Worm (Caenorhabditis elegans) whole organism, late embryonic: ENCODE data around the gene F54H12.2.

ENCODE experiments used
- C38D4.7 ChIP-seq: fragments of 200-800 bp; sonication (Bioruptor generic); optimal IDR thresholded peaks from 2 replicates; lab custom pipeline; 2018; ENCODE audit warnings: mild to moderate bottlenecking, missing genetic modification characterization, moderate library complexity, missing compliant biosample characterization
- F13H6.1 ChIP-seq: sonication (generic microtip); optimal IDR thresholded peaks from 2 replicates; lab custom pipeline; 2016; ENCODE audit warnings: missing genetic modification characterization, missing compliant biosample characterization
- K02D7.2 ChIP-seq: sonication (generic microtip); optimal IDR thresholded peaks from 2 replicates; lab custom pipeline; 2017; ENCODE audit warnings: mild to moderate bottlenecking, missing genetic modification characterization, missing compliant biosample characterization
- K09A11.1 ChIP-seq: sonication (generic microtip); optimal IDR thresholded peaks from 2 replicates; lab custom pipeline; 2017; ENCODE audit warnings: antibody characterized with exemption, mild to moderate bottlenecking, missing genetic modification characterization, missing compliant biosample characterization; ENCODE audit not compliant: insufficient read depth
- Y22D7AL.16 ChIP-seq: sonication (generic microtip); optimal IDR thresholded peaks from 2 replicates; lab custom pipeline; 2016; ENCODE audit warnings: missing genetic modification characterization, missing compliant biosample characterization
- ahr-1 ChIP-seq: sonication (generic microtip); optimal IDR thresholded peaks from 2 replicates; lab custom pipeline; 2016; ENCODE audit warnings: missing genetic modification characterization, missing compliant biosample characterization
- ceh-19 ChIP-seq: fragments of 200-800 bp; sonication (Bioruptor generic); optimal IDR thresholded peaks from 2 replicates; lab custom pipeline; 2018; ENCODE audit warnings: mild to moderate bottlenecking, missing genetic modification characterization, missing compliant biosample characterization
- ceh-2 ChIP-seq: sonication (generic microtip); optimal IDR thresholded peaks from 2 replicates; lab custom pipeline; 2016; ENCODE audit warnings: missing genotype, missing genetic modification characterization, missing compliant biosample characterization
- ceh-22 ChIP-seq: sonication (generic microtip); optimal IDR thresholded peaks from 2 replicates; lab custom pipeline; 2017; ENCODE audit warnings: missing biosample characterization, missing genetic modification characterization
- ceh-30 ChIP-seq: fragments of 150-350 bp; optimal IDR thresholded peaks from 2 replicates; lab custom pipeline; 2014; ENCODE audit warnings: missing biosample characterization, missing genetic modification characterization
- ceh-45 ChIP-seq: fragments of 200-800 bp; sonication (Bioruptor generic); IDR thresholded peaks from 2 replicates; pipeline ENCODE4 v1.3.6; 2022; ENCODE audit warnings: missing genetic modification reagents, missing genetic modification characterization, missing compliant biosample characterization
- ceh-48 ChIP-seq: sonication (generic microtip); optimal IDR thresholded peaks from 2 replicates; lab custom pipeline; 2016; ENCODE audit warnings: missing genetic modification characterization, inconsistent platforms, missing compliant biosample characterization
- dmd-4 ChIP-seq: sonication (generic microtip); optimal IDR thresholded peaks from 2 replicates; lab custom pipeline; 2016; ENCODE audit warnings: borderline replicate concordance, missing genetic modification characterization, missing compliant biosample characterization
- dve-1 ChIP-seq: sonication (generic microtip); optimal IDR thresholded peaks from 2 replicates; lab custom pipeline; 2017; ENCODE audit warnings: antibody characterized with exemption, mild to moderate bottlenecking, missing genetic modification characterization, missing compliant biosample characterization
- ets-4 ChIP-seq: sonication (generic microtip); optimal IDR thresholded peaks from 2 replicates; lab custom pipeline; 2016; ENCODE audit warnings: missing genetic modification characterization, missing compliant biosample characterization
- fax-1 ChIP-seq: sonication (generic microtip); optimal IDR thresholded peaks from 2 replicates; lab custom pipeline; 2016; ENCODE audit warnings: missing genotype, missing genetic modification characterization, missing compliant biosample characterization
- fkh-10 ChIP-seq: fragments of 150-350 bp; optimal IDR thresholded peaks from 2 replicates; lab custom pipeline; 2014; ENCODE audit warnings: missing biosample characterization, missing genetic modification reagents, missing genetic modification characterization
- lim-6 ChIP-seq: sonication (generic microtip); optimal IDR thresholded peaks from 2 replicates; lab custom pipeline; 2016; ENCODE audit warnings: missing genetic modification characterization, missing compliant biosample characterization
- lin-11 ChIP-seq: fragments of 200-800 bp; sonication (Bioruptor generic); optimal IDR thresholded peaks from 2 replicates; lab custom pipeline; 2018; ENCODE audit warnings: mild to moderate bottlenecking, missing genetic modification characterization, missing compliant biosample characterization
- nfya-1 ChIP-seq: sonication (generic microtip); optimal IDR thresholded peaks from 2 replicates; lab custom pipeline; 2017; ENCODE audit warnings: missing genetic modification characterization, mild to moderate bottlenecking, missing compliant biosample characterization, antibody characterized with exemption, moderate library complexity
- nhr-11 ChIP-seq: fragments of 150-350 bp; optimal IDR thresholded peaks from 2 replicates; lab custom pipeline; 2014; ENCODE audit warnings: missing biosample characterization, missing genetic modification characterization
- nhr-232 ChIP-seq: sonication (generic microtip); optimal IDR thresholded peaks from 2 replicates; lab custom pipeline; 2016; ENCODE audit warnings: missing genetic modification characterization, missing compliant biosample characterization
- odd-2 ChIP-seq: sonication (generic microtip); optimal IDR thresholded peaks from 2 replicates; lab custom pipeline; 2017; ENCODE audit warnings: antibody characterized with exemption, mild to moderate bottlenecking, missing genetic modification characterization, missing compliant biosample characterization
- pax-1 ChIP-seq: fragments of 150-350 bp; optimal IDR thresholded peaks from 2 replicates; lab custom pipeline; 2014; ENCODE audit warnings: missing biosample characterization, missing genetic modification characterization
- pha-2 ChIP-seq: sonication (generic microtip); optimal IDR thresholded peaks from 2 replicates; lab custom pipeline; 2017; ENCODE audit warnings: mild to moderate bottlenecking, missing genetic modification characterization, missing compliant biosample characterization
- pha-4 ChIP-seq: fragments of 150-350 bp; optimal IDR thresholded peaks from 2 replicates; lab custom pipeline; 2018; ENCODE audit warnings: missing biosample characterization, missing genetic modification reagents, missing genetic modification characterization
- pqm-1 ChIP-seq: sonication (generic microtip); optimal IDR thresholded peaks from 2 replicates; lab custom pipeline; 2016; ENCODE audit warnings: missing genetic modification characterization, missing compliant biosample characterization
- ref-2 ChIP-seq: sonication (generic microtip); optimal IDR thresholded peaks from 2 replicates; lab custom pipeline; 2016; ENCODE audit warnings: missing genetic modification characterization, missing compliant biosample characterization
- rnt-1 ChIP-seq: sonication (generic microtip); optimal IDR thresholded peaks from 2 replicates; lab custom pipeline; 2016; ENCODE audit warnings: missing genetic modification characterization, missing compliant biosample characterization
- sdc-2 ChIP-seq: sonication (generic microtip); optimal IDR thresholded peaks from 2 replicates; lab custom pipeline; 2016; ENCODE audit warnings: missing genotype, missing genetic modification characterization, missing compliant biosample characterization
- syd-9 ChIP-seq: sonication (generic microtip); optimal IDR thresholded peaks from 2 replicates; lab custom pipeline; 2016; ENCODE audit warnings: mild to moderate bottlenecking, missing genetic modification characterization, moderate library complexity, missing compliant biosample characterization
- tbx-2 ChIP-seq: sonication (generic microtip); optimal IDR thresholded peaks from 2 replicates; lab custom pipeline; 2016; ENCODE audit warnings: missing genetic modification characterization, missing compliant biosample characterization
- unc-42 ChIP-seq: sonication (generic microtip); optimal IDR thresholded peaks from 2 replicates; lab custom pipeline; 2016; ENCODE audit warnings: missing genotype, missing genetic modification characterization, missing compliant biosample characterization
- unc-55 ChIP-seq: sonication (generic microtip); optimal IDR thresholded peaks from 2 replicates; lab custom pipeline; 2017; ENCODE audit warnings: missing biosample characterization, missing genetic modification reagents, missing genetic modification characterization
- unc-86 ChIP-seq: sonication (generic microtip); optimal IDR thresholded peaks from 2 replicates; lab custom pipeline; 2016; ENCODE audit warnings: missing genetic modification characterization, missing compliant biosample characterization
- zip-5 ChIP-seq: sonication (generic microtip); optimal IDR thresholded peaks from 2 replicates; lab custom pipeline; 2016; ENCODE audit warnings: missing genetic modification characterization, missing compliant biosample characterization

The F54H12.2 gene

ce11 chrIII:7946968-7947491 is 17.4 kb upstream of the F54H12.2 start, which contains the start of gene gsto-1:
Gene gsto-1, minus strand, starts transcription at chrIII:7947018.
- TF ChIP-seq fax-1 (tag; lab: Kevin White, UChicago): no peak
- TF ChIP-seq F13H6.1 (tag; lab: Kevin White, UChicago): no peak
- no peak for TF ChIP-seq zip-5 (tag; lab: Kevin White, UChicago)
- TF ChIP-seq K02D7.2 (tag; lab: Kevin White, UChicago): no peak
- TF ChIP-seq lim-6 (tag; lab: Kevin White, UChicago): no peak
- TF ChIP-seq nhr-11 (tag; lab: Kevin White, UChicago): no peak
- TF ChIP-seq ceh-45 (GFP tag; lab: Robert Waterston, UW): no peak
- no peak for TF ChIP-seq odd-2 (tag; lab: Kevin White, UChicago)
- no peak for TF ChIP-seq syd-9 (tag; lab: Kevin White, UChicago)
- TF ChIP-seq Y22D7AL.16 (tag; lab: Kevin White, UChicago): no peak
- TF ChIP-seq dve-1 (tag; lab: Kevin White, UChicago): no peak
- TF ChIP-seq unc-42 (tag; lab: Kevin White, UChicago): no peak
- no peak for TF ChIP-seq ets-4 (tag; lab: Kevin White, UChicago)
- TF ChIP-seq C38D4.7: no peak
- no peak for TF ChIP-seq lin-11 (tag; lab: Kevin White, UChicago)
- TF ChIP-seq sdc-2 (tag; lab: Kevin White, UChicago): no peak
- no peak for TF ChIP-seq pha-2 (tag; lab: Kevin White, UChicago)
- no peak for TF ChIP-seq ceh-30 (tag; lab: Kevin White, UChicago)

ce11 chrIII:7947677-7948076 is 16.7 kb upstream of the F54H12.2 start:
- TF ChIP-seq rnt-1 (tag; lab: Kevin White, UChicago) (no peak), ceh-30 (tag; lab: Kevin White, UChicago) (no peak), pha-4 (tag; lab: Kevin White, UChicago) (no peak), ceh-22 (tag; lab: Kevin White, UChicago) (no peak), ceh-48 (tag; lab: Kevin White, UChicago) (no peak), ref-2 (tag; lab: Kevin White, UChicago) (no peak), ahr-1 (tag; lab: Kevin White, UChicago) (no peak), sdc-2 (tag; lab: Kevin White, UChicago) (no peak)

ce11 chrIII:7948802-7949201 is 15.6 kb upstream of the F54H12.2 start, which contains the start of gene col-90:
Gene col-90, plus strand, starts transcription at chrIII:7948838.
- no peak for TF ChIP-seq ceh-22 (tag; lab: Kevin White, UChicago)
- TF ChIP-seq ceh-45 (GFP tag; lab: Robert Waterston, UW): no peak
- no peak for TF ChIP-seq dmd-4 (tag; lab: Kevin White, UChicago)

- TF ChIP-seq ceh-2: no peak
- no peak for TF ChIP-seq unc-55 (GFP tag; lab: Kevin White, UChicago)
- no peak for TF ChIP-seq tbx-2
- TF ChIP-seq fkh-10 (GFP tag; lab: Kevin White, UChicago): no peak
- no peak for TF ChIP-seq unc-86 (tag; lab: Kevin White, UChicago)
- TF ChIP-seq ceh-19: no peak
- TF ChIP-seq nhr-232 (tag; lab: Kevin White, UChicago): no peak
- no peak for TF ChIP-seq pax-1 (tag; lab: Kevin White, UChicago)
- no peak for TF ChIP-seq pha-2 (tag; lab: Kevin White, UChicago)
- no peak for TF ChIP-seq ets-4 (tag; lab: Kevin White, UChicago)
- no peak for TF ChIP-seq K09A11.1
- no peak for TF ChIP-seq ahr-1 (tag; lab: Kevin White, UChicago)
- TF ChIP-seq pqm-1 (tag; lab: Kevin White, UChicago): no peak
- no peak for TF ChIP-seq ceh-22 (tag; lab: Kevin White, UChicago)
- TF ChIP-seq nfya-1 (tag; lab: Kevin White, UChicago): no peak
Observed at ce11 chrIII:7950447-7950846, 13.9 kb upstream of the F54H12.2 start.
